Worm (Caenorhabditis elegans): ENCODE measurements around the gene F55F3.4.

F55F3.4 gene

ce11 chrX:13782074-13782462 is 3.3 kb upstream of the F55F3.4 start (continued):
- TF ChIP-seq sdz-12 (GFP tag; optimal IDR thresholded peaks at IDR 0.05): no peak
- no peak for TF ChIP-seq daf-8 (GFP tag; IDR thresholded peaks at IDR 0.05)

- TF ChIP-seq T20F7.1 (GFP tag; optimal IDR thresholded peaks at IDR 0.05) (no peak), nhr-11 (tag; optimal IDR thresholded peaks at IDR 0.05) (no peak), pha-4 (GFP tag; IDR thresholded peaks at IDR 0.05) (no peak), pha-4 (tag; optimal IDR thresholded peaks at IDR 0.05) (no peak), nhr-42 (GFP tag; IDR thresholded peaks at IDR 0.05) (no peak)
These were observed 5.2 kb downstream of the F55F3.4 start, which contains the start of gene ZK1086.3 for ce11 chrX:13790532-13790931. Gene ZK1086.3 (plus strand): TSS chrX:13790832.

- TF ChIP-seq nhr-10 (tag; optimal IDR thresholded peaks at IDR 0.05) (no peak), Y48G9A.11 (GFP tag; IDR thresholded peaks at IDR 0.05) (no peak), fkh-10 (GFP tag; optimal IDR thresholded peaks at IDR 0.05) (no peak), nhr-42 (GFP tag; IDR thresholded peaks at IDR 0.05) (no peak), lin-13 (GFP tag; optimal IDR thresholded peaks at IDR 0.05) (no peak), cey-2 (tag; optimal IDR thresholded peaks at IDR 0.05; ENCODE audit: borderline replicate concordance, insufficient read depth) (no peak), madf-9 (GFP tag; conservative IDR thresholded peaks at IDR 0.05) (no peak)
These were observed 8.2 kb downstream of the F55F3.4 start, which contains the start of gene ZK1086.2 for ce11 chrX:13793525-13793924. Gene ZK1086.2 (minus strand): TSS chrX:13793625.

ce11 chrX:13795329-13795728 is 10.0 kb downstream of the F55F3.4 start:
- TF ChIP-seq madf-5 (GFP tag; IDR thresholded peaks at IDR 0.05) (0 out of 4 replicates have a peak, but pooled peaks of 1 of the 2 experiments have one; percentile 12), mdt-29 (GFP tag; IDR thresholded peaks at IDR 0.05) (peak; percentile 10; the same call in 1 of the 2 replicates)

ce11 chrX:13795879-13796278 is 10.5 kb downstream of the F55F3.4 start:
- peak; percentile 56 for TF ChIP-seq set-16 (GFP tag; IDR thresholded peaks at IDR 0.05)

- peak; percentile 73 for TF ChIP-seq hlh-11 (tag; optimal IDR thresholded peaks at IDR 0.05)
- TF ChIP-seq nhr-28 (tag; optimal IDR thresholded peaks at IDR 0.05): peak; percentile 60
- no peak for TF ChIP-seq D1046.2 (GFP tag; IDR thresholded peaks at IDR 0.05)
- TF ChIP-seq dve-1 (tag; optimal IDR thresholded peaks at IDR 0.05; ENCODE audit: insufficient read depth): peak; percentile 65
- TF ChIP-seq lir-3 (tag; optimal IDR thresholded peaks at IDR 0.05): no peak
- TF ChIP-seq pqm-1 (tag; optimal IDR thresholded peaks at IDR 0.05): peak; percentile 24
- peak; percentile 59 for TF ChIP-seq dmd-6 (GFP tag; IDR thresholded peaks at IDR 0.05)
- peak; percentile 42 for TF ChIP-seq hlh-30 (tag; optimal IDR thresholded peaks at IDR 0.05; ENCODE audit: insufficient read depth)
- no peak for TF ChIP-seq daf-16 (GFP tag; optimal IDR thresholded peaks at IDR 0.05)
- TF ChIP-seq daf-16 (tag; optimal IDR thresholded peaks at IDR 0.05): peak; percentile 33
- TF ChIP-seq php-3 (GFP tag; IDR thresholded peaks at IDR 0.05): 0 out of 2 replicates have a peak, but pooled peaks have one; percentile 31
These were observed 17.9 kb downstream of the F55F3.4 start for ce11 chrX:13803246-13803645.

ce11 chrX:13809773-13810172 is 24.4 kb downstream of the F55F3.4 start, which contains the start of gene obr-3:
Gene obr-3 (minus strand): TSS chrX:13809873.
- TF ChIP-seq F26F4.8 (GFP tag; conservative IDR thresholded peaks at IDR 0.05): no peak
- no peak for TF ChIP-seq dmd-6 (GFP tag; IDR thresholded peaks at IDR 0.05)
- TF ChIP-seq ceh-28 (tag; optimal IDR thresholded peaks at IDR 0.05): no peak
- TF ChIP-seq mxl-3 (GFP tag; optimal IDR thresholded peaks at IDR 0.05): no peak
- TF ChIP-seq lim-7 (GFP tag; IDR thresholded peaks at IDR 0.05): no peak
- TF ChIP-seq zfp-2 (tag; optimal IDR thresholded peaks at IDR 0.05): no peak
- TF ChIP-seq cey-2 (tag; optimal IDR thresholded peaks at IDR 0.05; ENCODE audit: borderline replicate concordance, insufficient read depth): no peak
- TF ChIP-seq ces-1 (GFP tag; optimal IDR thresholded peaks at IDR 0.05): no peak
- TF ChIP-seq mxl-2 (GFP tag; conservative IDR thresholded peaks at IDR 0.05): no peak
- no peak for TF ChIP-seq F10B5.3 (tag; optimal IDR thresholded peaks at IDR 0.05)
- TF ChIP-seq daf-19 (GFP tag; conservative IDR thresholded peaks at IDR 0.05): no peak
- no peak for TF ChIP-seq hlh-11 (tag; optimal IDR thresholded peaks at IDR 0.05)
- TF ChIP-seq spr-1 (tag; optimal IDR thresholded peaks at IDR 0.05): no peak
- TF ChIP-seq R02D3.7 (tag; optimal IDR thresholded peaks at IDR 0.05): no peak
- TF ChIP-seq hlh-30 (tag; optimal IDR thresholded peaks at IDR 0.05; ENCODE audit: insufficient read depth): no peak
- TF ChIP-seq dve-1 (tag; optimal IDR thresholded peaks at IDR 0.05; ENCODE audit: insufficient read depth): no peak
